Fruit fly (Drosophila melanogaster): ENCODE data around the gene CG31189.

- no peak for TF ChIP-seq Dif (GFP tag; optimal IDR thresholded peaks at IDR 0.05; ENCODE audit: partially characterized antibody)
- TF ChIP-seq Hr83 (GFP tag; optimal IDR thresholded peaks at IDR 0.05; ENCODE audit: poor library complexity, severe bottlenecking): no peak
- no peak for TF ChIP-seq Hr78 (GFP tag; optimal IDR thresholded peaks at IDR 0.05)
- TF ChIP-seq GATAd (GFP tag; optimal IDR thresholded peaks at IDR 0.05): no peak
- TF ChIP-seq brk (GFP tag; optimal IDR thresholded peaks at IDR 0.05): no peak
- no peak for TF ChIP-seq h (GFP tag; optimal IDR thresholded peaks at IDR 0.05)
Measured at dm6 chr3R:21046927-21047326, 1.3 kb upstream of the CG31189 start, which contains the start of gene CG31207.

Measured in whole organism, wandering third instar larva.